Worm (Caenorhabditis elegans): ENCODE results near the gene daf-12.
A peak's percentile ranks its signal among the peaks of the same experiment; 100 is the strongest.

DNA sequence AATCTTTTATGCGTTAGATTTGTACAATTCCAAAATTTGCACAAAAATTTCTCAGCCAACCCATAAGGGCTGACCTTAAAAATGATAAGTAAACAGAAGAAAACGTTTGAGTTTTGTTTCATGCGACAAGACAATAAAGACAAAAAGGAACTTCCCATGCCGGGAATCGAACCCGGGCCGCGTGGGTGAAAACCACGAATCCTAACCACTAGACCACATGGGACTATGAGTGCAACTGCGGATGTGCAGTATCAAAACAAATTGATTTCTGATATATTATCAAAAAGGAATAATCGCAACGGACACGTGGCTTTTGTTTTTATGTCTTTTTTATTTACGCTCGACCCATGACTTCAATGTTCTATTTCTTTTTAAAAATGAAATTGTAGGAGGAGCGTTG, 31.2 kb downstream of the daf-12 start:
- TF ChIP-seq F49E8.2 (tag; optimal IDR thresholded peaks at IDR 0.05; ENCODE audit: insufficient read depth) (no peak), gei-17 (GFP tag; optimal IDR thresholded peaks at IDR 0.05) (no peak), unc-62 (GFP tag; optimal IDR thresholded peaks at IDR 0.05) (no peak), ztf-25 (GFP tag; IDR thresholded peaks at IDR 0.05) (peak; percentile 74; the same call in 1 of the 2 replicates), lir-1 (GFP tag; conservative IDR thresholded peaks at IDR 0.05) (no peak), D2030.7 (GFP tag; IDR thresholded peaks at IDR 0.05) (peak; percentile 64), madf-8 (GFP tag; conservative IDR thresholded peaks at IDR 0.05) (no peak), ceh-58 (GFP tag; IDR thresholded peaks at IDR 0.05) (no peak), lsy-27 (tag; optimal IDR thresholded peaks at IDR 0.05; ENCODE audit: borderline replicate concordance, insufficient read depth) (no peak), dpl-1 (GFP tag; optimal IDR thresholded peaks at IDR 0.05) (no peak), rpc-1 (optimal IDR thresholded peaks at IDR 0.05) (peak; percentile 69), rpc-1 (tag; optimal IDR thresholded peaks at IDR 0.05) (peak; percentile 74), snpc-1.3 (tag; optimal IDR thresholded peaks at IDR 0.05; ENCODE audit: insufficient read depth) (peak; percentile 30)
